Worm (Caenorhabditis elegans): ENCODE data around the gene Y46C8AM.1.

- TF ChIP-seq nfyb-1 (GFP tag; IDR thresholded peaks at IDR 0.05) = no peak
- no peak for TF ChIP-seq B0336.3 (GFP tag; IDR thresholded peaks at IDR 0.05)
- TF ChIP-seq ztf-22 (GFP tag; optimal IDR thresholded peaks at IDR 0.05) = no peak
- TF ChIP-seq ztf-25 (GFP tag; IDR thresholded peaks at IDR 0.05) = no peak
- no peak for TF ChIP-seq mcd-1 (GFP tag; IDR thresholded peaks at IDR 0.05)
- no peak for TF ChIP-seq unc-130 (GFP tag; optimal IDR thresholded peaks at IDR 0.05)
- no peak for TF ChIP-seq bed-2 (GFP tag; IDR thresholded peaks at IDR 0.05)
- TF ChIP-seq akir-1 (GFP tag; optimal IDR thresholded peaks at IDR 0.05) = no peak
- TF ChIP-seq dox-1 (GFP tag; IDR thresholded peaks at IDR 0.05) = no peak
- TF ChIP-seq efl-1 (GFP tag; optimal IDR thresholded peaks at IDR 0.05) = no peak
Observed at ce11 chrIV:3918160-3918559, 44.5 kb upstream of the Y46C8AM.1 start, which contains the start of gene F56D6.23.

Data from whole organism, young adult.